Worm (Caenorhabditis elegans): ENCODE data around the gene fbxb-45.

DNA sequence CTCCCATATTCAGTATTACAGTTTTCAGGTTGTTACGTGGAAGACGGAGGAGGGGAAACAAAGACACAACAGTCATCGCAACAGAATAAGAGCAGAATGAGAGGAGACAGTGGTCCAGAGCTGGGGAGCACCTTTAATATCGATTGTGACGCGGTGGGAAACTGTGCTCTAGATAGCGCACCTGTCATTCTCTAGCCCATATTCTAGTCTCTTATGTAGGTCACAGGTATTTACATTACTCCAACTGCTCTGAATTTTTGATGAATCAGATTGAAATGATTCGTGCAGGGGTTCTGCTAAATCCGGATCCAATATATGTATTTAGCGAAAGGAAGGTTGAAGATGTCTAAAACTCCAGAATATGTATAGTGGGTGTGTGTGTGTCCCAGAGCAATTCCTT, 1.6 kb downstream of the fbxb-45 start, which contains the start of gene fbxb-41:
- TF ChIP-seq rnt-1 (tag; optimal IDR thresholded peaks at IDR 0.05) (no peak), vab-15 (tag; optimal IDR thresholded peaks at IDR 0.05) (no peak), tbx-2 (tag; optimal IDR thresholded peaks at IDR 0.05) (no peak), ama-1 (optimal IDR thresholded peaks at IDR 0.05) (no peak), nhr-71 (tag; optimal IDR thresholded peaks at IDR 0.05) (no peak), pqm-1 (tag; optimal IDR thresholded peaks at IDR 0.05) (no peak)

Measured in whole organism, L1 larva.